Fruit fly (Drosophila melanogaster) whole organism, embryonic: ENCODE results near the gene Arp1.

Experiments
- Bdp1 ChIP-seq: fragments of 200-800 bp; sonication (Bioruptor generic); optimal IDR thresholded peaks from 3 replicates; lab custom pipeline; 2016; ENCODE audit warnings: missing biosample characterization, missing genetic modification characterization
- CG11695 ChIP-seq: fragments of 200-800 bp; sonication (Bioruptor generic); IDR thresholded peaks from 3 replicates; pipeline ENCODE4 v1.3.6; 2022; ENCODE audit warnings: missing biosample characterization, missing genetic modification characterization
- CG16813 ChIP-seq: fragments of 200-800 bp; sonication (Bioruptor generic); IDR thresholded peaks from 3 replicates; pipeline ENCODE4 v1.3.6; 2022; ENCODE audit warnings: missing biosample characterization, missing genetic modification characterization; ENCODE audit not compliant: partially characterized antibody
- CG16815 ChIP-seq: fragments of 200-800 bp; sonication (Bioruptor generic); optimal IDR thresholded peaks from 3 replicates; lab custom pipeline; 2017; ENCODE audit warnings: missing biosample characterization, mild to moderate bottlenecking, missing genetic modification characterization
- CG32532 ChIP-seq: fragments of 200-800 bp; sonication (Bioruptor generic); IDR thresholded peaks from 2 replicates; pipeline ENCODE4 v1.3.6; 2022; ENCODE audit warnings: missing biosample characterization, missing genetic modification characterization
- CG3847 ChIP-seq: fragments of 200-800 bp; sonication (Bioruptor generic); IDR thresholded peaks from 2 replicates; pipeline ENCODE4 v1.3.6; 2022; ENCODE audit warnings: missing biosample characterization, missing genetic modification characterization
- CG7271 ChIP-seq: fragments of 200-800 bp; sonication (Bioruptor generic); optimal IDR thresholded peaks from 2 replicates; lab custom pipeline; 2018; ENCODE audit warnings: missing biosample characterization, mild to moderate bottlenecking, missing genetic modification characterization, moderate library complexity
- CG7786 ChIP-seq: fragments of 200-800 bp; sonication (Bioruptor generic); optimal IDR thresholded peaks from 2 replicates; lab custom pipeline; 2016; ENCODE audit warnings: missing biosample characterization, missing genetic modification characterization
- CG9876 ChIP-seq: fragments of 200-800 bp; sonication (Bioruptor generic); optimal IDR thresholded peaks from 2 replicates; lab custom pipeline; 2016; ENCODE audit warnings: missing biosample characterization, missing genetic modification characterization
- Dll ChIP-seq: fragments of 200-800 bp; sonication (Bioruptor generic); IDR thresholded peaks from 4 replicates; pipeline ENCODE4 v1.3.6; 2022; ENCODE audit warnings: missing biosample characterization, missing genetic modification characterization; ENCODE audit not compliant: partially characterized antibody
- Doc2 ChIP-seq: fragments of 200-800 bp; sonication (Bioruptor generic); IDR thresholded peaks from 2 replicates; pipeline ENCODE4 v1.3.6; 2022; ENCODE audit warnings: missing biosample characterization, missing genetic modification characterization
- Eip74EF ChIP-seq, 2 experiments: fragments of 200-800 bp in 1 of 2; fragments of >200 bp in 1 of 2; sonication (Bioruptor generic) in 1 of 2; optimal IDR thresholded peaks; 2 replicates each; lab custom pipeline; 2017 to 2019; ENCODE audit warnings: missing biosample characterization in 2 of 2, missing genetic modification characterization in 2 of 2, mild to moderate bottlenecking in 1 of 2, moderate library complexity in 1 of 2
- Fer3 ChIP-seq: fragments of 200-800 bp; sonication (Bioruptor generic); optimal IDR thresholded peaks from 2 replicates; lab custom pipeline; 2018; ENCODE audit warnings: missing biosample characterization, mild to moderate bottlenecking, missing genetic modification characterization, moderate library complexity
- Lim3 ChIP-seq: fragments of 200-800 bp; sonication (Bioruptor generic); IDR thresholded peaks from 2 replicates; pipeline ENCODE4 v1.3.6; 2022; ENCODE audit warnings: missing biosample characterization, missing genetic modification characterization
- Med ChIP-seq: fragments of 200-800 bp; sonication (Bioruptor generic); peaks from one replicate; lab custom pipeline; 2016; ENCODE audit warnings: missing biosample characterization, missing genetic modification characterization, mild to moderate bottlenecking, inconsistent platforms, moderate library complexity
- Pdp1 ChIP-seq, 2 experiments: fragments of 200-800 bp; sonication (Bioruptor generic); optimal IDR thresholded peaks; 3 replicates each; lab custom pipeline; 2016; ENCODE audit warnings: missing biosample characterization in 2 of 2, missing genetic modification characterization in 2 of 2, mild to moderate bottlenecking in 1 of 2, moderate library complexity in 1 of 2
- Stat92E ChIP-seq, 3 experiments: fragments of >200 bp in 2 of 3; fragments of 200-800 bp in 1 of 3; sonication (Bioruptor generic) in 1 of 3; optimal IDR thresholded peaks; 2 replicates each; lab custom pipeline; 2017 to 2019; ENCODE audit warnings: missing biosample characterization in 3 of 3, missing genetic modification characterization in 3 of 3, mild to moderate bottlenecking in 1 of 3, moderate library complexity in 1 of 3
- TFAM ChIP-seq: fragments of 200-800 bp; sonication (Bioruptor generic); optimal IDR thresholded peaks from 2 replicates; lab custom pipeline; 2017; ENCODE audit warnings: missing biosample characterization, missing genetic modification characterization, inconsistent platforms
- bigmax ChIP-seq: fragments of 200-800 bp; sonication (Bioruptor generic); optimal IDR thresholded peaks from 2 replicates; lab custom pipeline; 2018; ENCODE audit warnings: missing biosample characterization, mild to moderate bottlenecking, missing genetic modification characterization
- chinmo ChIP-seq: fragments of 200-800 bp; sonication (Bioruptor generic); IDR thresholded peaks from 4 replicates; pipeline ENCODE4 v1.3.6; 2022; ENCODE audit warnings: missing biosample characterization, missing genetic modification characterization; ENCODE audit not compliant: partially characterized antibody
- corto ChIP-seq: fragments of 200-800 bp; sonication (Bioruptor generic); optimal IDR thresholded peaks from 2 replicates; lab custom pipeline; 2016; ENCODE audit warnings: missing biosample characterization, mild to moderate bottlenecking, missing genetic modification characterization, moderate library complexity
- croc ChIP-seq: fragments of 200-800 bp; sonication (Bioruptor generic); conservative IDR thresholded peaks from 3 replicates; pipeline ENCODE4 v1.3.6; 2022; ENCODE audit warnings: missing biosample characterization, missing genetic modification characterization
- cwo ChIP-seq: fragments of 200-800 bp; sonication (Bioruptor generic); optimal IDR thresholded peaks from 3 replicates; lab custom pipeline; 2017; ENCODE audit warnings: missing biosample characterization, missing genetic modification characterization, mild to moderate bottlenecking, moderate library complexity, missing genetic modification reagents
- exex ChIP-seq: fragments of 200-800 bp; sonication (Bioruptor generic); optimal IDR thresholded peaks from 4 replicates; lab custom pipeline; 2018; ENCODE audit warnings: missing biosample characterization, mild to moderate bottlenecking, missing genetic modification characterization, moderate library complexity
- gfzf ChIP-seq: fragments of 200-800 bp; sonication (Bioruptor generic); optimal IDR thresholded peaks from 2 replicates; lab custom pipeline; 2016; ENCODE audit warnings: missing biosample characterization, mild to moderate bottlenecking, missing genetic modification characterization, moderate library complexity
- insv ChIP-seq, 2 experiments: fragments of 200-800 bp; sonication (Bioruptor generic); optimal IDR thresholded peaks; 3 replicates each; lab custom pipeline; 2016 to 2018; ENCODE audit warnings: missing biosample characterization in 2 of 2, missing genetic modification characterization in 2 of 2
- kay ChIP-seq: fragments of 200-800 bp; sonication (Bioruptor generic); optimal IDR thresholded peaks from 2 replicates; lab custom pipeline; 2016; ENCODE audit warnings: missing biosample characterization, missing genetic modification characterization
- klu ChIP-seq: fragments of 200-800 bp; sonication (Bioruptor generic); IDR thresholded peaks from 2 replicates; pipeline ENCODE4 v1.3.6; 2022; ENCODE audit warnings: missing biosample characterization, missing genetic modification characterization
- mld ChIP-seq: fragments of 200-800 bp; sonication (Bioruptor generic); IDR thresholded peaks from 3 replicates; pipeline ENCODE4 v1.3.6; 2022; ENCODE audit warnings: missing biosample characterization, missing genetic modification characterization; ENCODE audit not compliant: partially characterized antibody
- ro ChIP-seq: fragments of 200-800 bp; sonication (Bioruptor generic); IDR thresholded peaks from 2 replicates; pipeline ENCODE4 v1.3.6; 2022; ENCODE audit warnings: missing biosample characterization, missing genetic modification characterization
- sens ChIP-seq: fragments of 200-800 bp; sonication (Bioruptor generic); peaks from one replicate; lab custom pipeline; 2016; ENCODE audit warnings: missing biosample characterization, missing genetic modification characterization
- slou ChIP-seq: fragments of 200-800 bp; sonication (Bioruptor generic); optimal IDR thresholded peaks from 3 replicates; lab custom pipeline; 2016; ENCODE audit warnings: missing biosample characterization, missing genetic modification characterization
- sug ChIP-seq: fragments of 200-800 bp; optimal IDR thresholded peaks from 2 replicates; lab custom pipeline; 2019; ENCODE audit warnings: missing biosample characterization, mild to moderate bottlenecking, missing genetic modification characterization, moderate library complexity
- vnd ChIP-seq: fragments of 200-800 bp; sonication (Bioruptor generic); IDR thresholded peaks from 3 replicates; pipeline ENCODE4 v1.3.6; 2022; ENCODE audit warnings: missing biosample characterization, missing genetic modification characterization; ENCODE audit not compliant: partially characterized antibody
- wdn ChIP-seq: fragments of 200-800 bp; sonication (Bioruptor generic); IDR thresholded peaks from 2 replicates; pipeline ENCODE4 v1.3.6; 2022; ENCODE audit warnings: missing biosample characterization, missing genetic modification characterization
- zf30C ChIP-seq: fragments of 200-800 bp; sonication (Bioruptor generic); optimal IDR thresholded peaks from 3 replicates; lab custom pipeline; 2018; ENCODE audit warnings: missing biosample characterization, mild to moderate bottlenecking, missing genetic modification characterization

The Arp1 gene

DNA sequence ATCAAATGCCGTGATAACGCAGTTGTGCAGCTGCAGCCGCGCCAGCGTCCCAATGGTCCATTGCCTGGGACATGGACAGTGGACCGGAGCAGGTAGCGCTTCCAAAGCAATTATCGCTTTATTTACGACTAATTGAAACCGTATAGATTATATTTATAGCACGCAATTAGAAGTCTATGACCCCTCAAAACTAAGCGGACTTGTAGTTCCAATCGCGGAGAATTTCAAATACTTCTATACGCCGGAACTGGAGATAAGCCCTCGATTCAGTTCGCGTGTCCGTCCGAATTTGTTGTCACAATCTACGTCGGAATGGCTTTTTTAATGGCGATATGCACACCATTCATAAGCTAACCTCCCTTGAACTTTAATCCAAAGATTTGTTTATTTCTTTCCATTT is 6.3 kb upstream of the Arp1 start (continued):
- no peak for TF ChIP-seq corto (GFP tag; lab: Kevin White, UChicago)
- TF ChIP-seq Fer3 (tag; lab: Kevin White, UChicago) = no peak
- TF ChIP-seq exex (tag; lab: Kevin White, UChicago) = no peak
- 0 out of 3 replicates have a peak, but pooled peaks have one; percentile 14 for TF ChIP-seq CG11695 (GFP tag; lab: Robert Waterston, UW)
- no peak for TF ChIP-seq CG16813 (GFP tag; lab: Robert Waterston, UW)
- TF ChIP-seq Bdp1 = no peak
- TF ChIP-seq vnd (GFP tag; lab: Robert Waterston, UW) = no peak
- no peak for TF ChIP-seq ro (GFP tag; lab: Robert Waterston, UW)

DNA sequence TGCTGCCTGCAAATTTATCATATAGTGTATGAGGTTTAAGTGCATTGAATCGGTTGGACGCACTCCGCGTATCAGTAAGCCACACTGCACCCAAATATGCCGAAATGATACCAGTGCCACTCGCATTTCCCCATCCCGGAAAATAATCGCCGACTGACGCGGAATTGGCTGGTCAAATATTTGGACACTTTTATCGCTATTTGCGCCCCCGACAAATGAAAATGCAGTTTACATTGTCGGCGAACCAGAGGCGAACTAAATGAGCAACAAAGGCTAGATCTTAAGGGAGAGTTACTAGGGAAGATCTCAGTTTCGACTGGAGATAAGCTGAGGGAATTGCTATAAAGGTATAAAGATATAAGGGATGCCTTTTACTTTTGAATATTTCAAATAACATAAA is 3.4 kb upstream of the Arp1 start:
- no peak for TF ChIP-seq CG9876
- TF ChIP-seq Eip74EF (GFP tag; optimal IDR thresholded peaks at IDR 0.05; lab: Kevin White, UChicago) = peak in 1 of 2 experiments; percentile 41
- peak; percentile 64 for TF ChIP-seq sens

DNA sequence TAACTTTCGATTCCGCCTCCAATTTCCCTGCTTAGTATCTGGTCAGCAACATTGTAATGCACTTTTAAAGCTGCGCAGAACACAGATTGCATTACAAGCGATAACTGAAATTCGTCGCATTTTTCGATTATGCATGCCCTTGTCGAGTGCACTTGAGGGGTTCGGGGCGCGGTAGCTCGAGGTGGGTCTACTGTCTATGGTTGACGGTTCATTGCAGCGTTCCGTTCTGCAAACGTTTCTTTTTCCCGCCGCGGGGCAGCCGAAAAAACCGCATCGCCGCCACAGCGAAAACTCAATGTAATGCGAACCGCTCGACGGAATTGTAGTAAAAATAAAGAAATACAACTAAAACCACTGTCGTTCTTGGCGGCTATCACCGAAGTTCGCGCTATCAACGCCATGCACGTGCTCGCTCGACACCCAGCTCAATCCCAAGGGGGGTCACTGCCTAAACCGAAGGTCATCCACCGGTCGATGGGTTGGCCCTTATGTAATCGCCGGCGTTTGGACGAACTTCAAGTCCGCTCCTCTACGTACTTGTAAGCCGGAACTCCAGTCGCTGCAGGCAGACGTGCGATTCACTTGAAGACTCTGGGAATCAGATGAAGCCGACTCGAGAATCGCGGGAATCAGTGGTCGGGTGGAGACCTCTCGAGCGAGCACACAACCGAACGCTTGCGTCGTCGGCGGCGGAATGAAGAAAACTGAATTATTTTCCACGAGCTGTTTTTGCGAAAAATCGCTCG is 2.7 kb upstream of the Arp1 start, which contains the start of gene kar:
TSS of gene kar (minus strand) at position 696 of the 746 bp plus-strand sequence.
- TF ChIP-seq Doc2 (GFP tag; lab: Robert Waterston, UW) (no peak), zf30C (GFP tag; lab: Kevin White, UChicago) (no peak), croc (GFP tag; lab: Robert Waterston, UW) (no peak), Med (GFP tag; lab: Kevin White, UChicago) (peak; percentile 28), Pdp1 (GFP tag; optimal IDR thresholded peaks at IDR 0.05; lab: Kevin White, UChicago) (peak in 1 of 2 experiments; percentile 70), sug (tag; lab: Kevin White, UChicago) (peak; percentile 14), cwo (GFP tag; lab: Kevin White, UChicago) (peak; percentile 53), slou (GFP tag; lab: Kevin White, UChicago) (no peak), TFAM (no peak), klu (GFP tag; lab: Robert Waterston, UW) (no peak), CG7786 (GFP tag; lab: Kevin White, UChicago) (no peak), chinmo (GFP tag; lab: Robert Waterston, UW) (0 out of 4 replicates have a peak, but pooled peaks have one; percentile 31)

DNA sequence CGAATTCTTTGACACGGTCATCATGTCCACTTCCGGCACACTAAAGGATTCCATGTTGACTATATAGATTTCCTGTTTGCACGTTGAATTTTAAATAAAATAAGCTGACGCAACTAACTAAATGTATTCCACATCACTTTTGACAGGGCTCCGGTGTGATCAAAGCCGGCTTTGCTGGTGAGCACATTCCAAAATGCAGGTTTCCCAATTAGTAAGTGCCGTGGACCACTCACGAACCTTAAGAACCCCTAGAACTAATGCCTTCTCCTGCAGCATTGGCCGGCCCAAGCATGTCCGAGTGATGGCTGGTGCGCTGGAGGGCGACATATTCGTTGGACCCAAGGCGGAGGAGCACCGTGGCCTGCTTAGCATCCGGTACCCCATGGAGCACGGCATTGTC is 954 bp downstream of the Arp1 start, which contains the start of gene CG31347:
TSS of gene CG31347 (minus strand) at position 101 of the 400 bp plus-strand sequence.
- TF ChIP-seq gfzf (GFP tag; lab: Kevin White, UChicago) = no peak
- TF ChIP-seq CG32532 (GFP tag; lab: Robert Waterston, UW) = no peak
- no peak for TF ChIP-seq Lim3
- TF ChIP-seq CG3847 (GFP tag; lab: Robert Waterston, UW) = no peak
- no peak for TF ChIP-seq insv (GFP tag; optimal IDR thresholded peaks at IDR 0.05; lab: Kevin White, UChicago)
- no peak for TF ChIP-seq Stat92E (GFP tag; optimal IDR thresholded peaks at IDR 0.05; lab: Kevin White, UChicago)
- TF ChIP-seq bigmax = no peak
- no peak for TF ChIP-seq CG7271
- no peak for TF ChIP-seq CG16815
- TF ChIP-seq mld = no peak
- TF ChIP-seq wdn = no peak
- no peak for TF ChIP-seq kay (GFP tag; lab: Kevin White, UChicago)
- TF ChIP-seq Dll = no peak
